Fruit fly (Drosophila melanogaster) whole organism, prepupa: ENCODE measurements around the gene CG14402.

Experiments used
- CG10631 ChIP-seq: fragments of 200-800 bp; sonication (Bioruptor generic); optimal IDR thresholded peaks from 2 replicates; lab custom pipeline; 2016; ENCODE audit warnings: missing biosample characterization, missing genetic modification characterization
- CG16779 ChIP-seq: fragments of 200-800 bp; sonication (Bioruptor generic); optimal IDR thresholded peaks from 3 replicates; lab custom pipeline; 2017; ENCODE audit warnings: missing biosample characterization, mild to moderate bottlenecking, missing genetic modification characterization
- CG4318 ChIP-seq: fragments of 200-800 bp; sonication (Bioruptor generic); optimal IDR thresholded peaks from 3 replicates; lab custom pipeline; 2017; ENCODE audit warnings: missing biosample characterization, mild to moderate bottlenecking, missing genetic modification characterization
- Lpt ChIP-seq: fragments of 200-800 bp; sonication (Bioruptor generic); optimal IDR thresholded peaks from 3 replicates; lab custom pipeline; 2016; ENCODE audit warnings: missing biosample characterization, missing genetic modification characterization

DNA sequence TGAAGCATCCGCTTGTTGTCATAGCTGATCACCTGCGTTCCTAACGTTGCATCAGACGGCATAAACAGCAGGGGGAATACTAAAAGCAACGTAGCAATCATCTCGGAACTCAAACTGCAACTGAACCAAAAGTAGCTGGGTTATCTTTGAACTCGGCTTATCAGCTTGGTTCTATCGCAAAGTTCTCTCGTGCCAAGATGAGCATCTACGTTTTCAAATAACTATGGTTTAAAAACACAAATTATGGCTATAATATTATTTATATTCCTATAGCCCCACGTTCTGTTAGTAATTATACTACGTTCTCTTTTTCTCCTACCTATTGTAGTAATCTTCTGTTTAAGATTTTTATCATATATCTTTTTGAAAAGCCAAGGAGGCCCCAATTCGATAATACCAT lies 8.7 kb downstream of the CG14402 start, which contains the start of gene CG14400:
- no peak for TF ChIP-seq CG16779 (tag; lab: Kevin White, UChicago)
- TF ChIP-seq Lpt (GFP tag; lab: Kevin White, UChicago): no peak
- no peak for TF ChIP-seq CG10631
- no peak for TF ChIP-seq CG4318 (GFP tag; lab: Kevin White, UChicago)
